Fruit fly (Drosophila melanogaster) whole organism, adult: ENCODE results near the gene fit.

ENCODE experiments used
- CG1620 ChIP-seq: fragments of 200-800 bp; sonication (Bioruptor generic); optimal IDR thresholded peaks from 2 replicates; lab custom pipeline; 2016; ENCODE audit warnings: missing biosample characterization, missing genetic modification characterization
- CG7101 ChIP-seq: fragments of 200-800 bp; sonication (Bioruptor generic); optimal IDR thresholded peaks from 2 replicates; lab custom pipeline; 2018; ENCODE audit warnings: missing biosample characterization, mild to moderate bottlenecking, missing genetic modification characterization, moderate library complexity
- Mnt ChIP-seq: fragments of 200-800 bp; sonication (Bioruptor generic); optimal IDR thresholded peaks from 2 replicates; lab custom pipeline; 2016; ENCODE audit warnings: missing biosample characterization, mild to moderate bottlenecking, missing genetic modification characterization
- kay ChIP-seq: fragments of 200-800 bp; sonication (Bioruptor generic); peaks from one replicate; lab custom pipeline; 2016; ENCODE audit warnings: missing biosample characterization, missing genetic modification characterization, borderline replicate concordance
- ovo ChIP-seq: fragments of 200-800 bp; sonication (Bioruptor generic); optimal IDR thresholded peaks from 2 replicates; lab custom pipeline; 2016; ENCODE audit warnings: missing biosample characterization, missing genetic modification characterization
- toe ChIP-seq: fragments of 200-800 bp; sonication (Bioruptor generic); optimal IDR thresholded peaks from 2 replicates; lab custom pipeline; 2016; ENCODE audit warnings: missing biosample characterization, missing genetic modification characterization

DNA sequence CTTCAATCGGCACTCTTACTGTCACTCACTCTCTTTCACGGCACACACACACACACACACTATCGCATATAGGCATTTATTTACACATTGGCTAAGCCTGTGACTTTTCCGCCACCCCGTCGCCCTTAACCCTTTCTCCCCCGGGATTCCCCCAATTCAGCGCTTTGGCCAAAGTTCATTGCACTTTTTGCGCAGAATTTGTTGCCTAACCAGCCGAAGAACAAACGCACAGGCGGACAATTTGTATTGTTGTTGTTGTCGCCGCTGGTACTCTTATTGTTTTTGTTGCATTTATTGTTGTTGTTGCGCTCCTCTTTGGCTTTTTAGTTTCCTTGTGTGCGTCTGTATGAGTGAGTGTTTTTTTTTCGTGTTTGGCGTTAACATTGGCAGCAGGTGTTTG is 14.5 kb upstream of the fit start:
- TF ChIP-seq CG7101 (tag; lab: Kevin White, UChicago): no peak
- TF ChIP-seq kay: no peak
- TF ChIP-seq toe: no peak
- TF ChIP-seq ovo (GFP tag; lab: Kevin White, UChicago): no peak
- TF ChIP-seq CG1620 (GFP tag; lab: Kevin White, UChicago): no peak
- no peak for TF ChIP-seq Mnt
